Worm (Caenorhabditis elegans) whole organism, young adult: ENCODE results near the gene col-69.

Experiments used
- F37B4.10 ChIP-seq: fragments of 200-800 bp; sonication (Bioruptor generic); IDR thresholded peaks from 2 replicates; pipeline ENCODE4 v1.3.6; 2022; ENCODE audit warnings: missing genetic modification characterization, missing compliant biosample characterization
- aptf-2 ChIP-seq: fragments of 200-800 bp; sonication (Bioruptor generic); conservative IDR thresholded peaks from 2 replicates; pipeline ENCODE4 v1.3.6; 2022; ENCODE audit warnings: missing genetic modification reagents, missing genetic modification characterization, missing compliant biosample characterization
- chd-7 ChIP-seq: sonication (generic microtip); optimal IDR thresholded peaks from 2 replicates; lab custom pipeline; 2016; ENCODE audit warnings: mild to moderate bottlenecking, missing genetic modification characterization, moderate library complexity, missing compliant biosample characterization
- ekl-4 ChIP-seq: fragments of 200-800 bp; sonication (Bioruptor generic); IDR thresholded peaks from 2 replicates; pipeline ENCODE4 v1.3.6; 2022; ENCODE audit warnings: missing genetic modification reagents, missing genetic modification characterization, missing compliant biosample characterization
- him-1 ChIP-seq: sonication (generic microtip); optimal IDR thresholded peaks from 2 replicates; lab custom pipeline; 2016; ENCODE audit warnings: missing genotype, missing genetic modification reagents, missing genetic modification characterization, missing compliant biosample characterization
- hsf-1 ChIP-seq: fragments of 200-800 bp; sonication (Bioruptor generic); IDR thresholded peaks from 2 replicates; pipeline ENCODE4 v1.3.6; 2022; ENCODE audit warnings: missing genetic modification reagents, missing genetic modification characterization, missing compliant biosample characterization
- madf-10 ChIP-seq: sonication (generic microtip); optimal IDR thresholded peaks from 2 replicates; lab custom pipeline; 2016; ENCODE audit warnings: mild to moderate bottlenecking, missing genetic modification characterization, missing compliant biosample characterization
- nfya-1 ChIP-seq: sonication (generic microtip); optimal IDR thresholded peaks from 2 replicates; lab custom pipeline; 2017; ENCODE audit warnings: antibody characterized with exemption, missing compliant biosample characterization, missing genetic modification characterization, borderline replicate concordance; ENCODE audit not compliant: insufficient read depth
- rcor-1 ChIP-seq: fragments of 200-800 bp; sonication (Bioruptor generic); IDR thresholded peaks from 2 replicates; pipeline ENCODE4 v1.3.6; 2022; ENCODE audit warnings: missing genetic modification reagents, missing genetic modification characterization, missing compliant biosample characterization

DNA sequence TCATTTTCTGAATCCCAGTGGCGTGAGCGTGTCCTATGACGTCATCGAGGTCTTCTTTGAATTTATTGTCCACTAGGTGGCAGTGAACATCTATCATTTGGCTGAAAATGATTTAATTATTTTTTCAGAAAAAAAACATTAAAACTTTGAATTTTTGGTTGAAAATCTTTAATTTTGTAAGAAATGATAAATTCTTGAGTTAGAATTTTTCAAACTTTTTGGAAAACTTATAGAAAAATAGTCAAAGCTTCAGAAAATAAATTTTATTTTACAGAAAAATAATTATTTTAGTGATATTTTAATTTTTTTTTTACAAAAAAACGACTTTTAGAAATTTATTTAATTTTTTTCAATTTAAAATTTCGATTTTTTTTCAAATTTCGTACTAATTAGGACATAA, 26.9 kb downstream of the col-69 start, which contains the start of gene B0432.8:
- TF ChIP-seq F37B4.10 (GFP tag; lab: Robert Waterston, UW), result no peak
- no peak for TF ChIP-seq aptf-2 (GFP tag; lab: Robert Waterston, UW)
- no peak for TF ChIP-seq hsf-1
- TF ChIP-seq rcor-1 (GFP tag; lab: Robert Waterston, UW), result no peak
- TF ChIP-seq him-1, result no peak
- TF ChIP-seq madf-10 (tag; lab: Kevin White, UChicago), result no peak
- TF ChIP-seq ekl-4 (GFP tag; lab: Robert Waterston, UW), result no peak
- TF ChIP-seq chd-7 (tag; lab: Kevin White, UChicago), result no peak
- TF ChIP-seq nfya-1 (tag; lab: Kevin White, UChicago), result no peak
